Worm (Caenorhabditis elegans): ENCODE results near the gene F55G11.1.

ce11 chrIV:12900267-12900666 lies 46.1 kb downstream of the F55G11.1 start, which contains the start of gene K08D8.10:
- TF ChIP-seq dao-5 (tag; optimal IDR thresholded peaks at IDR 0.05) (no peak), W03F9.2 (tag; optimal IDR thresholded peaks at IDR 0.05) (no peak)
